Fruit fly (Drosophila melanogaster): ENCODE measurements around the gene eIF2gamma.

- TF ChIP-seq CG8478 (optimal IDR thresholded peaks at IDR 0.05): no peak
- TF ChIP-seq pan (optimal IDR thresholded peaks at IDR 0.05): no peak
- no peak for TF ChIP-seq EcR (GFP tag; optimal IDR thresholded peaks at IDR 0.05)
Measured at dm6 chr3R:15222973-15223372, 40.3 kb downstream of the eIF2gamma start, which contains the start of gene Polr2G.

Measured in whole organism.